Worm (Caenorhabditis elegans) whole organism, L4/young adult: Measurements from ENCODE around the gene prdx-6.

Experiments
- W03F9.2 ChIP-seq: fragments of 150-350 bp; optimal IDR thresholded peaks from 2 replicates; lab custom pipeline; 2014; ENCODE audit warnings: missing biosample characterization, missing genetic modification characterization
- dao-5 ChIP-seq: sonication (generic microtip); optimal IDR thresholded peaks from 2 replicates; lab custom pipeline; 2016; ENCODE audit warnings: missing genotype, missing genetic modification characterization, moderate library complexity, missing compliant biosample characterization
- him-1 ChIP-seq: sonication (generic microtip); optimal IDR thresholded peaks from 2 replicates; lab custom pipeline; 2016; ENCODE audit warnings: missing genotype, missing genetic modification reagents, missing genetic modification characterization, missing compliant biosample characterization

ce11 chrIV:258362-258761 is 40.0 kb downstream of the prdx-6 start:
- no peak for TF ChIP-seq dao-5
- TF ChIP-seq W03F9.2 (tag; lab: Kevin White, UChicago), result no peak
- no peak for TF ChIP-seq him-1 (tag; lab: Kevin White, UChicago)
